Worm (Caenorhabditis elegans) whole organism, L4 larva: Measurements from ENCODE around the gene M117.1.
A peak's percentile ranks its signal among the peaks of the same experiment; 100 is the strongest.

ENCODE experiments used
- F10B5.3 ChIP-seq: sonication (generic microtip); optimal IDR thresholded peaks from 2 replicates; lab custom pipeline; 2016; ENCODE audit warnings: mild to moderate bottlenecking, missing genetic modification characterization, missing compliant biosample characterization
- F37D6.2 ChIP-seq: sonication (generic microtip); optimal IDR thresholded peaks from 2 replicates; lab custom pipeline; 2016; ENCODE audit warnings: mild to moderate bottlenecking, missing genetic modification characterization, missing compliant biosample characterization
- F44E2.7 ChIP-seq: fragments of 200-800 bp; sonication (Bioruptor generic); IDR thresholded peaks from 2 replicates; pipeline ENCODE4 v2.1.2; 2022; ENCODE audit warnings: missing genetic modification characterization, missing compliant biosample characterization
- F49E8.2 ChIP-seq: sonication (generic microtip); optimal IDR thresholded peaks from 2 replicates; lab custom pipeline; 2016; ENCODE audit warnings: missing compliant biosample characterization, mild to moderate bottlenecking, missing genetic modification characterization, borderline replicate concordance
- T20F7.1 ChIP-seq: fragments of 200-800 bp; sonication (Bioruptor generic); optimal IDR thresholded peaks from 2 replicates; lab custom pipeline; 2018; ENCODE audit warnings: mild to moderate bottlenecking, missing genetic modification characterization, missing compliant biosample characterization
- T26A8.4 ChIP-seq: fragments of 200-800 bp; sonication (Bioruptor generic); IDR thresholded peaks from 2 replicates; pipeline ENCODE4 v1.3.6; 2022; ENCODE audit warnings: missing genetic modification characterization, missing compliant biosample characterization
- Y105C5A.15 ChIP-seq: fragments of 200-800 bp; sonication (Bioruptor generic); IDR thresholded peaks from 2 replicates; pipeline ENCODE4 v1.3.6; 2022; ENCODE audit warnings: missing genetic modification characterization, missing compliant biosample characterization
- aha-1 ChIP-seq: fragments of 150-350 bp; peaks from one replicate; lab custom pipeline; 2014; ENCODE audit warnings: missing biosample characterization, missing genetic modification characterization
- arid-1 ChIP-seq: fragments of 200-800 bp; sonication (Bioruptor generic); conservative IDR thresholded peaks from 2 replicates; pipeline ENCODE4 v1.3.6; 2022; ENCODE audit warnings: missing genetic modification reagents, missing genetic modification characterization, missing compliant biosample characterization
- ceh-28 ChIP-seq: fragments of 150-350 bp; optimal IDR thresholded peaks from 2 replicates; lab custom pipeline; 2014; ENCODE audit warnings: missing biosample characterization, missing genetic modification reagents, missing genetic modification characterization
- ceh-62 ChIP-seq: sonication (generic microtip); optimal IDR thresholded peaks from 2 replicates; lab custom pipeline; 2017; ENCODE audit warnings: missing biosample characterization, missing genetic modification characterization
- ces-1 ChIP-seq: fragments of 150-350 bp; sonication (generic microtip); optimal IDR thresholded peaks from 4 replicates; lab custom pipeline; 2014; ENCODE audit warnings: missing biosample characterization, missing genetic modification reagents, missing genetic modification characterization
- cey-2 ChIP-seq: sonication (generic microtip); optimal IDR thresholded peaks from 3 replicates; lab custom pipeline; 2017; ENCODE audit warnings: missing genetic modification characterization, mild to moderate bottlenecking, missing compliant biosample characterization, antibody characterized with exemption, borderline replicate concordance; ENCODE audit not compliant: insufficient read depth
- daf-12 ChIP-seq: fragments of 150-350 bp; optimal IDR thresholded peaks from 2 replicates; lab custom pipeline; 2014; ENCODE audit warnings: missing biosample characterization, missing genetic modification reagents, missing genetic modification characterization
- daf-16 ChIP-seq, 3 experiments: sonication (generic microtip); optimal IDR thresholded peaks; 2 replicates each; lab custom pipeline; 2016 to 2017; ENCODE audit warnings: missing genetic modification characterization in 3 of 3, missing genetic modification reagents in 3 of 3, mild to moderate bottlenecking in 2 of 3, missing compliant biosample characterization in 2 of 3, missing biosample characterization in 1 of 3, moderate library complexity in 1 of 3
- dmd-6 ChIP-seq: fragments of 200-800 bp; sonication (Bioruptor generic); IDR thresholded peaks from 2 replicates; pipeline ENCODE4 v1.3.6; 2022; ENCODE audit warnings: missing genetic modification reagents, missing genetic modification characterization, missing compliant biosample characterization
- dmd-9 ChIP-seq: fragments of 200-800 bp; sonication (Bioruptor generic); IDR thresholded peaks from 2 replicates; pipeline ENCODE4 v1.3.6; 2022; ENCODE audit warnings: missing genetic modification reagents, missing genetic modification characterization, missing compliant biosample characterization
- dpl-1 ChIP-seq: fragments of 150-350 bp; optimal IDR thresholded peaks from 2 replicates; lab custom pipeline; 2014; ENCODE audit warnings: missing biosample characterization, missing genetic modification reagents, missing genetic modification characterization
- dve-1 ChIP-seq: sonication (generic microtip); optimal IDR thresholded peaks from 2 replicates; lab custom pipeline; 2017; ENCODE audit warnings: antibody characterized with exemption, mild to moderate bottlenecking, missing genetic modification characterization, missing compliant biosample characterization; ENCODE audit not compliant: insufficient read depth
- fos-1 ChIP-seq: fragments of 150-350 bp; optimal IDR thresholded peaks from 2 replicates; lab custom pipeline; 2014; ENCODE audit warnings: missing biosample characterization, missing genetic modification characterization
- gei-8 ChIP-seq: fragments of 200-800 bp; sonication (Bioruptor generic); optimal IDR thresholded peaks from 2 replicates; lab custom pipeline; 2018; ENCODE audit warnings: mild to moderate bottlenecking, missing genetic modification characterization, missing compliant biosample characterization
- hif-1 ChIP-seq, 2 experiments: sonication (generic microtip); optimal IDR thresholded peaks; 2 replicates each; lab custom pipeline; 2016 to 2017; ENCODE audit warnings: missing compliant biosample characterization in 2 of 2, missing genetic modification characterization in 2 of 2, missing genetic modification reagents in 2 of 2, missing genotype in 2 of 2, mild to moderate bottlenecking in 1 of 2
- hlh-11 ChIP-seq: fragments of 200-800 bp; sonication (Bioruptor generic); optimal IDR thresholded peaks from 2 replicates; lab custom pipeline; 2018; ENCODE audit warnings: mild to moderate bottlenecking, missing genetic modification characterization, missing compliant biosample characterization
- hlh-30 ChIP-seq: sonication (generic microtip); optimal IDR thresholded peaks from 2 replicates; lab custom pipeline; 2017; ENCODE audit warnings: antibody characterized with exemption, mild to moderate bottlenecking, missing genetic modification characterization, missing compliant biosample characterization; ENCODE audit not compliant: insufficient read depth
- hmg-1.1 ChIP-seq: fragments of 200-800 bp; sonication (Bioruptor generic); IDR thresholded peaks from 2 replicates; pipeline ENCODE4 v1.3.6; 2022; ENCODE audit warnings: missing genetic modification reagents, missing genetic modification characterization, missing compliant biosample characterization
- jun-1 ChIP-seq: fragments of 150-350 bp; optimal IDR thresholded peaks from 2 replicates; lab custom pipeline; 2014; ENCODE audit warnings: missing biosample characterization, missing genetic modification reagents, missing genetic modification characterization
- lim-7 ChIP-seq: fragments of 200-800 bp; sonication (Bioruptor generic); IDR thresholded peaks from 2 replicates; pipeline ENCODE4 v1.3.6; 2022; ENCODE audit warnings: missing genetic modification characterization, missing compliant biosample characterization
- lin-29 ChIP-seq: fragments of 200-800 bp; sonication (Bioruptor generic); IDR thresholded peaks from 2 replicates; pipeline ENCODE4 v1.3.6; 2022; ENCODE audit warnings: missing genetic modification reagents, missing genetic modification characterization, missing compliant biosample characterization
- mdt-29 ChIP-seq: fragments of 200-800 bp; sonication (Bioruptor generic); IDR thresholded peaks from 2 replicates; pipeline ENCODE4 v1.3.6; 2022; ENCODE audit warnings: missing genetic modification reagents, missing genetic modification characterization, missing compliant biosample characterization
- mep-1 ChIP-seq: fragments of 150-350 bp; sonication (generic microtip); optimal IDR thresholded peaks from 3 replicates; lab custom pipeline; 2014; ENCODE audit warnings: missing biosample characterization, missing genetic modification characterization
- mes-2 ChIP-seq: sonication (generic microtip); optimal IDR thresholded peaks from 2 replicates; lab custom pipeline; 2016; ENCODE audit warnings: missing genotype, mild to moderate bottlenecking, missing genetic modification characterization, missing compliant biosample characterization; ENCODE audit not compliant: poor library complexity, severe bottlenecking
- mxl-2 ChIP-seq: fragments of 200-800 bp; sonication (Bioruptor generic); conservative IDR thresholded peaks from 2 replicates; pipeline ENCODE4 v1.3.6; 2022; ENCODE audit warnings: missing genetic modification reagents, missing genetic modification characterization, missing compliant biosample characterization
- nhr-102 ChIP-seq: sonication (generic microtip); optimal IDR thresholded peaks from 2 replicates; lab custom pipeline; 2016; ENCODE audit warnings: mild to moderate bottlenecking, missing genetic modification characterization, moderate library complexity, missing compliant biosample characterization
- nhr-28 ChIP-seq: fragments of 150-350 bp; optimal IDR thresholded peaks from 2 replicates; lab custom pipeline; 2014; ENCODE audit warnings: missing biosample characterization, missing genetic modification characterization
- nhr-41 ChIP-seq: fragments of 200-800 bp; sonication (Bioruptor generic); IDR thresholded peaks from 2 replicates; pipeline ENCODE4 v1.3.6; 2022; ENCODE audit warnings: missing genetic modification reagents, missing genetic modification characterization, missing compliant biosample characterization
- nhr-6 ChIP-seq: fragments of 150-350 bp; optimal IDR thresholded peaks from 2 replicates; lab custom pipeline; 2014; ENCODE audit warnings: missing biosample characterization, missing genetic modification characterization
- nhr-76 ChIP-seq: fragments of 150-350 bp; optimal IDR thresholded peaks from 2 replicates; lab custom pipeline; 2014; ENCODE audit warnings: missing biosample characterization, missing genetic modification characterization
- rbr-2 ChIP-seq: sonication (generic microtip); optimal IDR thresholded peaks from 2 replicates; lab custom pipeline; 2016; ENCODE audit warnings: missing genotype, missing genetic modification characterization, missing compliant biosample characterization
- sdz-12 ChIP-seq: fragments of 200-800 bp; sonication (Bioruptor generic); optimal IDR thresholded peaks from 2 replicates; lab custom pipeline; 2018; ENCODE audit warnings: mild to moderate bottlenecking, missing genetic modification characterization, missing compliant biosample characterization
- set-16 ChIP-seq: fragments of 200-800 bp; sonication (Bioruptor generic); IDR thresholded peaks from 2 replicates; pipeline ENCODE4 v1.3.6; 2022; ENCODE audit warnings: missing genetic modification reagents, missing genetic modification characterization, missing compliant biosample characterization
- skn-1 ChIP-seq: fragments of 150-350 bp; optimal IDR thresholded peaks from 2 replicates; lab custom pipeline; 2014; ENCODE audit warnings: missing biosample characterization, missing genetic modification characterization
- tag-97 ChIP-seq: fragments of 200-800 bp; sonication (Bioruptor generic); IDR thresholded peaks from 2 replicates; pipeline ENCODE4 v1.3.6; 2022; ENCODE audit warnings: missing genetic modification characterization, missing compliant biosample characterization
- unc-39 ChIP-seq: sonication (generic microtip); optimal IDR thresholded peaks from 2 replicates; lab custom pipeline; 2017; ENCODE audit warnings: missing biosample characterization, missing genetic modification characterization
- vab-7 ChIP-seq: fragments of 200-800 bp; sonication (Bioruptor generic); IDR thresholded peaks from 2 replicates; pipeline ENCODE4 v1.3.6; 2022; ENCODE audit warnings: missing genetic modification reagents, missing genetic modification characterization, missing compliant biosample characterization
- zfp-2 ChIP-seq: sonication (generic microtip); optimal IDR thresholded peaks from 2 replicates; lab custom pipeline; 2016; ENCODE audit warnings: mild to moderate bottlenecking, missing genetic modification characterization, missing compliant biosample characterization
- zip-11 ChIP-seq: fragments of 200-800 bp; sonication (Bioruptor generic); IDR thresholded peaks from 2 replicates; pipeline ENCODE4 v1.3.6; 2022; ENCODE audit warnings: missing genetic modification characterization, missing compliant biosample characterization
- zip-2 ChIP-seq: fragments of 150-350 bp; optimal IDR thresholded peaks from 2 replicates; lab custom pipeline; 2014; ENCODE audit warnings: missing biosample characterization, missing genetic modification characterization
- ztf-11 ChIP-seq: fragments of 150-350 bp; optimal IDR thresholded peaks from 2 replicates; lab custom pipeline; 2014; ENCODE audit warnings: missing biosample characterization, missing genetic modification characterization

M117.1 gene

DNA sequence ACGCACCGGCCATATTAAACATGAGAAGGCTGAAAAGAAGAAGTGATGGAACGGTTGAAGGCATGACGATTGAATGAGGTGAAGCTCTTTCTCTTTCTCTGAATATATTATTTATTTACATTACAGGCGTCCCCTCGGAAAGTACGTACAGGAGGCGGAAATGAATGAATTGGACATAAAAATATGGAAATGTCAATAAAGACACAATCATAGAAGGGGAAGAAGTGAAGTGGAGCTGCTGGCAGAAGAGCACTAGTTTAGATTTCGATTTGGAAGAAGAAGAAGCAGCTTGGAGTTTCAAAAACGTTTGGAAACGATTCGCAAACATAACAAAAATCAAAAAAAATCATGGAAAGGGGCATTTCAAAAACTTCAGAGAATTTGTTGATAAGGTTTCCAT, 10.0 kb upstream of the M117.1 start, which contains the start of gene H01G02.1:
Gene H01G02.1 (minus strand): TSS at position 101 of the 400 bp plus-strand sequence.
- TF ChIP-seq F49E8.2 (tag; lab: Kevin White, UChicago) (no peak), hmg-1.1 (no peak), zip-11 (GFP tag; lab: Robert Waterston, UW) (no peak), fos-1 (tag; lab: Kevin White, UChicago) (no peak), gei-8 (GFP tag; lab: Kevin White, UChicago) (no peak), T20F7.1 (GFP tag; lab: Kevin White, UChicago) (no peak), unc-39 (tag; lab: Kevin White, UChicago) (no peak), zfp-2 (tag; lab: Kevin White, UChicago) (no peak), tag-97 (GFP tag; lab: Robert Waterston, UW) (no peak), rbr-2 (no peak), arid-1 (no peak), daf-16 (GFP tag; optimal IDR thresholded peaks at IDR 0.05; lab: Kevin White, UChicago) (no peak), daf-16 (tag; optimal IDR thresholded peaks at IDR 0.05; lab: Kevin White, UChicago) (no peak), dve-1 (no peak)
- TF ChIP-seq, all 104 proteins: peak for 0

DNA sequence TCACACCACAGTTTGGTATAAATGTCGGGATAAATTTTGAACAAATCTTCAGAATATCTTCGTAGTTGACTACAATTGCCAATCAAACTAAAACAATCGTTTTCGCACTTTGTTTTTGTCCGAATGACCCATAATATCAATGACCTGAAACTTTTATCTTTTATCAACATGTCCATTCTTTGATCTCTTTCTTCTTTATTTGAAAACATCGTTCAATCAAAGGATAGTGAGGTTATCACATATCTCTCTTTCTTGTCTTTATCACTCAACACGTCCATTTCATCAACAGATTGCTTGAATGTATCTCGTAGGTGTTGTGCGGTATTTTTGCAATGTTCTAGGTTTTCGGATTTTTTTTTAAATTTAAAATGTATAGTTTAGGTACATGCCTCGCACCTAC, 5.0 kb upstream of the M117.1 start:
- TF ChIP-seq nhr-41 (no peak), hlh-30 (tag; lab: Kevin White, UChicago) (peak; percentile 12), mdt-29 (GFP tag; lab: Robert Waterston, UW) (no peak), daf-16 (GFP tag; optimal IDR thresholded peaks at IDR 0.05; lab: Kevin White, UChicago) (peak in 1 of 2 experiments; percentile 0), daf-16 (tag; optimal IDR thresholded peaks at IDR 0.05; lab: Kevin White, UChicago) (no peak), ces-1 (GFP tag; lab: Kevin White, UChicago) (no peak), mxl-2 (GFP tag; lab: Robert Waterston, UW) (no peak), lin-29 (GFP tag; lab: Robert Waterston, UW) (no peak), nhr-28 (tag; lab: Kevin White, UChicago) (peak; percentile 75), dmd-6 (GFP tag; lab: Robert Waterston, UW) (no peak), dmd-9 (no peak), vab-7 (no peak)

DNA sequence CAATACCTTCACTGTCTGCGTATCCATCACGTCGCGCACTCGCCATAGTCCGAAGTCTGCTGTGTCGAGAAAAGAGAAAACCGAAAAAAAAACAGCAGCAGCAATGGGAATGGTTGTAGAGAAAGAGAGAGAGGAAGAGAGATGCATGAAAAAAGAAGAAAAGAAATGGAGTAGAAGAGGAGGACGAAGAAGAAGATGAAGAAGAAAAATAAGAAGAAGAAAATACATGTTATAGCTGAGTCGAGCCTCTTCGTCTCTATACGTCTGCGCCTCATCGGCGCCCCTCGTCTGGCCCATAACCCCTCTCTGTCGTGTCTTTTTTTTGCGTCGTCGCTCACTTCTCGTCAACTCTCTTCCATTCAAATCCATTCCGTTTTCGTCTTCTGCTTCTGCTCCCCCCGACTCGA, 4.3 kb upstream of the M117.1 start:
- TF ChIP-seq hif-1 (tag; optimal IDR thresholded peaks at IDR 0.05; lab: Kevin White, UChicago) (peak in 1 of 2 experiments; percentile 65), sdz-12 (no peak), F10B5.3 (tag; lab: Kevin White, UChicago) (no peak), hlh-11 (peak; percentile 85), hmg-1.1 (peak; percentile 81; the same call in 1 of the 2 replicates), dpl-1 (peak; percentile 60), F44E2.7 (GFP tag; lab: Robert Waterston, UW) (no peak), fos-1 (tag; lab: Kevin White, UChicago) (no peak), nhr-102 (tag; lab: Kevin White, UChicago) (no peak), lim-7 (GFP tag; lab: Robert Waterston, UW) (no peak), T26A8.4 (GFP tag; lab: Robert Waterston, UW) (no peak), ceh-28 (tag; lab: Kevin White, UChicago) (no peak), zip-11 (GFP tag; lab: Robert Waterston, UW) (no peak), ceh-62 (no peak), Y105C5A.15 (GFP tag; lab: Robert Waterston, UW) (no peak), cey-2 (tag; lab: Kevin White, UChicago) (peak; percentile 45), set-16 (GFP tag; lab: Robert Waterston, UW) (peak; percentile 52; the same call in 1 of the 2 replicates), mep-1 (peak; percentile 87), mxl-2 (GFP tag; lab: Robert Waterston, UW) (no peak), jun-1 (tag; lab: Kevin White, UChicago) (no peak), F37D6.2 (peak; percentile 69), nhr-76 (no peak), zip-2 (tag; lab: Kevin White, UChicago) (no peak), nhr-6 (tag; lab: Kevin White, UChicago) (no peak), mes-2 (tag; lab: Kevin White, UChicago) (no peak), ztf-11 (tag; lab: Kevin White, UChicago) (no peak), aha-1 (tag; lab: Kevin White, UChicago) (peak; percentile 99), skn-1 (tag; lab: Kevin White, UChicago) (no peak), daf-12 (tag; lab: Kevin White, UChicago) (no peak)
